Worm (Caenorhabditis elegans): ENCODE data around the gene AC3.12.

DNA sequence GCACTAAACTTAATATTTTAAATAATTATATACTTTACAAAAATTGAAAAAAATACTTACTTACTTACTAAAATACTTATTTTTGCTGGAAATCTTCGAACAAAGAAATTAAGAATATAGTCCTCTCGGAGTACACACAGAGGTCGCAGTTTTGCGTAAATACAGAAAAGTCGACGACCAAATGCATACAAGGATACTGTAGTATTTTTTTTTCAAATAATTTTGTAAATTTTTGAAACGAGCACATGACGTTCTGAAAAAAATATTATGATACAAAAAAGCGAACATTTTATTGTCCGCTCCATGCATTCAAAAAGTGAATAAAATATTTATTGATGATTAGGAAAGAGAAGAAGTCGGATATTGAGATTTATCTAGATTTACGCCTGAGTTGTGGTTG is 47.1 kb upstream of the AC3.12 start, which contains the start of gene apc-10:
- TF ChIP-seq blmp-1 (tag; optimal IDR thresholded peaks at IDR 0.05) = no peak
- TF ChIP-seq ceh-83 (GFP tag; optimal IDR thresholded peaks at IDR 0.05) = no peak
- TF ChIP-seq snpc-4 (tag; optimal IDR thresholded peaks at IDR 0.05) = no peak
- no peak for TF ChIP-seq unc-39 (tag; optimal IDR thresholded peaks at IDR 0.05)
- TF ChIP-seq unc-62 (GFP tag; optimal IDR thresholded peaks at IDR 0.05) = no peak
- no peak for TF ChIP-seq nhr-237 (tag; optimal IDR thresholded peaks at IDR 0.05)
- TF ChIP-seq unc-120 (tag; optimal IDR thresholded peaks at IDR 0.05; ENCODE audit: poor library complexity, severe bottlenecking) = no peak
